Fruit fly (Drosophila melanogaster): ENCODE measurements around the gene CG32199.

CG32199 gene

dm6 chr3L:18640584-18641527, 29.2 kb downstream of the CG32199 start (continued):
- TF ChIP-seq Hr3 (GFP tag; optimal IDR thresholded peaks at IDR 0.05) (peak; percentile 90), stc (GFP tag; IDR thresholded peaks at IDR 0.05) (peak; percentile 97), jing (GFP tag; optimal IDR thresholded peaks at IDR 0.05) (peak; percentile 85), CG5245 (GFP tag; optimal IDR thresholded peaks at IDR 0.05) (peak; percentile 90), prd (optimal IDR thresholded peaks at IDR 0.05) (no peak), prd (GFP tag; IDR thresholded peaks at IDR 0.05) (peak; percentile 98), Nf-YA (GFP tag; IDR thresholded peaks at IDR 0.05) (peak; percentile 97), CG17912 (GFP tag; optimal IDR thresholded peaks at IDR 0.05) (peak; percentile 67), tap (tag; optimal IDR thresholded peaks at IDR 0.05) (peak; percentile 76), CG15601 (tag; optimal IDR thresholded peaks at IDR 0.05) (peak; percentile 67)

- TF ChIP-seq CG18011 (GFP tag; optimal IDR thresholded peaks at IDR 0.05) (no peak), Ets65A (GFP tag) (peak; percentile 78), en (GFP tag; optimal IDR thresholded peaks at IDR 0.05) (no peak)
Observed at dm6 chr3L:18643222-18643621, 31.5 kb downstream of the CG32199 start.

dm6 chr3L:18653737-18654136, 42.0 kb downstream of the CG32199 start:
- TF ChIP-seq B-H1 (GFP tag; IDR thresholded peaks at IDR 0.05) (no peak), CG1832 (GFP tag; optimal IDR thresholded peaks at IDR 0.05) (peak; percentile 37), Atf6 (GFP tag; IDR thresholded peaks at IDR 0.05) (no peak), CG9932 (GFP tag; IDR thresholded peaks at IDR 0.05) (no peak), GATAe (GFP tag; conservative IDR thresholded peaks at IDR 0.05) (no peak), twi (tag; optimal IDR thresholded peaks at IDR 0.05) (no peak), Atf3 (GFP tag; optimal IDR thresholded peaks at IDR 0.05) (no peak), CG18476 (GFP tag; optimal IDR thresholded peaks at IDR 0.05) (no peak), CG30020 (tag; optimal IDR thresholded peaks at IDR 0.05) (no peak), Ets65A (GFP tag) (peak; percentile 54), btn (GFP tag; optimal IDR thresholded peaks at IDR 0.05) (no peak), crol (GFP tag; IDR thresholded peaks at IDR 0.05) (peak; percentile 61), CG16779 (GFP tag; IDR thresholded peaks at IDR 0.05) (no peak), CG2712 (tag; optimal IDR thresholded peaks at IDR 0.05) (no peak), Stat92E (GFP tag; optimal IDR thresholded peaks at IDR 0.05) (no peak), ATbp (GFP tag; optimal IDR thresholded peaks at IDR 0.05) (no peak), Sin3A (optimal IDR thresholded peaks at IDR 0.05) (no peak), Med (GFP tag) (peak; percentile 68), Hey (tag; optimal IDR thresholded peaks at IDR 0.05) (peak; percentile 70), CG1233 (GFP tag; optimal IDR thresholded peaks at IDR 0.05) (no peak), CG10147 (GFP tag; optimal IDR thresholded peaks at IDR 0.05) (no peak), mirr (GFP tag; optimal IDR thresholded peaks at IDR 0.05) (no peak), dati (GFP tag; IDR thresholded peaks at IDR 0.05) (no peak), CG7357 (GFP tag; IDR thresholded peaks at IDR 0.05) (0 out of 3 replicates have a peak, but pooled peaks have one; percentile 8), CG14965 (GFP tag; optimal IDR thresholded peaks at IDR 0.05; ENCODE audit: borderline replicate concordance) (no peak), CG4707 (GFP tag; optimal IDR thresholded peaks at IDR 0.05) (no peak), gcm2 (GFP tag; optimal IDR thresholded peaks at IDR 0.05) (no peak), CG16813 (GFP tag; IDR thresholded peaks at IDR 0.05; ENCODE audit: partially characterized antibody) (no peak), HHEX (GFP tag; optimal IDR thresholded peaks at IDR 0.05) (no peak), ind (GFP tag; optimal IDR thresholded peaks at IDR 0.05) (no peak), sens (GFP tag) (peak; percentile 75), CG4404 (GFP tag; IDR thresholded peaks at IDR 0.05) (no peak), CG17359 (tag; optimal IDR thresholded peaks at IDR 0.05) (no peak), disco-r (GFP tag; optimal IDR thresholded peaks at IDR 0.05) (no peak), Hr3 (GFP tag; optimal IDR thresholded peaks at IDR 0.05) (no peak), emc (GFP tag; optimal IDR thresholded peaks at IDR 0.05) (no peak)

All from whole organism, embryonic.